Fruit fly (Drosophila melanogaster) whole organism, embryonic: ENCODE results near the gene CG12948.

Source experiments
- Awh ChIP-seq: fragments of 200-800 bp; sonication (Bioruptor generic); IDR thresholded peaks from 2 replicates; pipeline ENCODE4, ENCODE4 v1.3.6; 2022; ENCODE audit warnings: missing biosample characterization, missing genetic modification characterization
- CG10543 ChIP-seq: fragments of 200-800 bp; sonication (Bioruptor generic); optimal IDR thresholded peaks from 3 replicates; lab custom pipeline; 2017; ENCODE audit warnings: missing biosample characterization, mild to moderate bottlenecking, missing genetic modification characterization, moderate library complexity
- CG11398 ChIP-seq: fragments of 200-800 bp; sonication (Bioruptor generic); optimal IDR thresholded peaks from 2 replicates; lab custom pipeline; 2016; ENCODE audit warnings: missing biosample characterization, missing genetic modification characterization
- CG11723 ChIP-seq: fragments of 200-800 bp; sonication (Bioruptor generic); optimal IDR thresholded peaks from 2 replicates; lab custom pipeline; 2017; ENCODE audit warnings: missing biosample characterization, mild to moderate bottlenecking, missing genetic modification characterization
- CG12769 ChIP-seq: fragments of 200-800 bp; sonication (Bioruptor generic); optimal IDR thresholded peaks from 2 replicates; lab custom pipeline; 2019; ENCODE audit warnings: missing biosample characterization, mild to moderate bottlenecking, missing genetic modification characterization, moderate library complexity
- CG13624 ChIP-seq: fragments of 200-800 bp; sonication (Bioruptor generic); optimal IDR thresholded peaks from 2 replicates; lab custom pipeline; 2016; ENCODE audit warnings: missing biosample characterization, missing genetic modification characterization
- CG17359 ChIP-seq: fragments of 200-800 bp; sonication (Bioruptor generic); optimal IDR thresholded peaks from 3 replicates; lab custom pipeline; 2018; ENCODE audit warnings: missing biosample characterization, mild to moderate bottlenecking, missing genetic modification characterization, moderate library complexity
- CG1792 ChIP-seq: fragments of 200-800 bp; sonication (Bioruptor generic); optimal IDR thresholded peaks from 2 replicates; lab custom pipeline; 2016; ENCODE audit warnings: missing biosample characterization, missing genetic modification characterization
- CG18262 ChIP-seq: fragments of 200-800 bp; optimal IDR thresholded peaks from 3 replicates; lab custom pipeline; 2019; ENCODE audit warnings: missing biosample characterization, mild to moderate bottlenecking, missing genetic modification characterization, moderate library complexity
- CG32532 ChIP-seq: fragments of 200-800 bp; sonication (Bioruptor generic); IDR thresholded peaks from 2 replicates; pipeline ENCODE4 v1.3.6; 2022; ENCODE audit warnings: missing biosample characterization, missing genetic modification characterization
- CG34224 ChIP-seq: fragments of 200-800 bp; sonication (Bioruptor generic); IDR thresholded peaks from 3 replicates; pipeline ENCODE4 v1.3.6; 2022; ENCODE audit warnings: missing biosample characterization, missing genetic modification characterization; ENCODE audit not compliant: partially characterized antibody
- CG8924 ChIP-seq: fragments of 200-800 bp; optimal IDR thresholded peaks from 3 replicates; lab custom pipeline; 2019; ENCODE audit warnings: missing biosample characterization, mild to moderate bottlenecking, missing genetic modification characterization, moderate library complexity
- CG9932 ChIP-seq: fragments of 200-800 bp; sonication (Bioruptor generic); IDR thresholded peaks from 2 replicates; pipeline ENCODE4 v1.3.6; 2022; ENCODE audit warnings: missing biosample characterization, missing genetic modification characterization
- D ChIP-seq, 2 experiments: fragments of 200-800 bp in 1 of 2; fragments of >200 bp in 1 of 2; sonication (Bioruptor generic) in 1 of 2; optimal IDR thresholded peaks; 2 replicates in 1 of 2; 3 replicates in 1 of 2; lab custom pipeline; 2017; ENCODE audit warnings: mild to moderate bottlenecking in 1 of 2, missing biosample characterization in 1 of 2, missing genetic modification characterization in 1 of 2, missing genetic modification reagents in 1 of 2
- Dref ChIP-seq: fragments of 200-800 bp; sonication (Bioruptor generic); IDR thresholded peaks from 2 replicates; pipeline ENCODE4 v1.3.6; 2022; ENCODE audit warnings: missing biosample characterization, missing genetic modification characterization
- Med ChIP-seq: fragments of 200-800 bp; sonication (Bioruptor generic); peaks from one replicate; lab custom pipeline; 2016; ENCODE audit warnings: missing biosample characterization, missing genetic modification characterization, mild to moderate bottlenecking, inconsistent platforms, moderate library complexity
- Pdp1 ChIP-seq, 2 experiments: fragments of 200-800 bp; sonication (Bioruptor generic); optimal IDR thresholded peaks; 3 replicates each; lab custom pipeline; 2016; ENCODE audit warnings: missing biosample characterization in 2 of 2, missing genetic modification characterization in 2 of 2, mild to moderate bottlenecking in 1 of 2, moderate library complexity in 1 of 2
- Rfx ChIP-seq: fragments of 200-800 bp; sonication (Bioruptor generic); IDR thresholded peaks from 2 replicates; pipeline ENCODE4 v1.3.6; 2022; ENCODE audit warnings: missing biosample characterization, missing genetic modification characterization
- Rx ChIP-seq: fragments of 200-800 bp; sonication (Bioruptor generic); IDR thresholded peaks from 2 replicates; pipeline ENCODE4 v1.3.6; 2022; ENCODE audit warnings: missing biosample characterization, missing genetic modification characterization
- Spps ChIP-seq: fragments of 200-800 bp; sonication (Bioruptor generic); optimal IDR thresholded peaks from 2 replicates; lab custom pipeline; 2018; ENCODE audit warnings: missing biosample characterization, mild to moderate bottlenecking, missing genetic modification characterization
- Trl ChIP-seq, 3 experiments: fragments of >200 bp in 2 of 3; fragments of 200-800 bp in 1 of 3; sonication (Bioruptor generic) in 1 of 3; optimal IDR thresholded peaks; 2 replicates in 1 of 3; 3 replicates in 2 of 3; lab custom pipeline; 2016 to 2017; ENCODE audit warnings: missing biosample characterization in 1 of 3, missing genetic modification characterization in 1 of 3
- btn ChIP-seq: fragments of 200-800 bp; sonication (Bioruptor generic); optimal IDR thresholded peaks from 2 replicates; lab custom pipeline; 2016; ENCODE audit warnings: missing biosample characterization, missing genetic modification characterization
- chinmo ChIP-seq: fragments of 200-800 bp; sonication (Bioruptor generic); IDR thresholded peaks from 4 replicates; pipeline ENCODE4 v1.3.6; 2022; ENCODE audit warnings: missing biosample characterization, missing genetic modification characterization; ENCODE audit not compliant: partially characterized antibody
- ci ChIP-seq: fragments of 200-800 bp; sonication (Bioruptor generic); IDR thresholded peaks from 3 replicates; pipeline ENCODE4 v1.3.6; 2022; ENCODE audit warnings: missing biosample characterization, missing genetic modification characterization
- dimm ChIP-seq: fragments of 200-800 bp; sonication (Bioruptor generic); IDR thresholded peaks from 2 replicates; pipeline ENCODE4 v1.3.6; 2022; ENCODE audit warnings: missing biosample characterization, missing genetic modification characterization
- fd102C ChIP-seq: fragments of 200-800 bp; sonication (Bioruptor generic); optimal IDR thresholded peaks from 2 replicates; lab custom pipeline; 2018; ENCODE audit warnings: missing biosample characterization, mild to moderate bottlenecking, missing genetic modification characterization, moderate library complexity
- ftz-f1 ChIP-seq: fragments of 200-800 bp; sonication (Bioruptor generic); optimal IDR thresholded peaks from 2 replicates; lab custom pipeline; 2016; ENCODE audit warnings: missing biosample characterization, missing genetic modification characterization
- gsb ChIP-seq: fragments of 200-800 bp; sonication (Bioruptor generic); IDR thresholded peaks from 2 replicates; pipeline ENCODE4 v1.3.6; 2022; ENCODE audit warnings: missing biosample characterization, missing genetic modification characterization
- lab ChIP-seq: fragments of 200-800 bp; sonication (Bioruptor generic); optimal IDR thresholded peaks from 3 replicates; lab custom pipeline; 2017; ENCODE audit warnings: missing biosample characterization, missing genetic modification characterization, mild to moderate bottlenecking, moderate library complexity, missing genetic modification reagents
- nau ChIP-seq: fragments of 200-800 bp; sonication (Bioruptor generic); optimal IDR thresholded peaks from 3 replicates; lab custom pipeline; 2017; ENCODE audit warnings: missing biosample characterization, mild to moderate bottlenecking, missing genetic modification characterization, missing genetic modification reagents
- rib ChIP-seq: fragments of 200-800 bp; sonication (Bioruptor generic); IDR thresholded peaks from 2 replicates; pipeline ENCODE4 v1.3.6; 2022; ENCODE audit warnings: missing biosample characterization, missing genetic modification characterization
- ro ChIP-seq: fragments of 200-800 bp; sonication (Bioruptor generic); IDR thresholded peaks from 2 replicates; pipeline ENCODE4 v1.3.6; 2022; ENCODE audit warnings: missing biosample characterization, missing genetic modification characterization
- sd ChIP-seq: fragments of 200-800 bp; sonication (Bioruptor generic); optimal IDR thresholded peaks from 3 replicates; lab custom pipeline; 2018; ENCODE audit warnings: missing biosample characterization, mild to moderate bottlenecking, missing genetic modification characterization, moderate library complexity
- toy ChIP-seq: fragments of 200-800 bp; sonication (Bioruptor generic); IDR thresholded peaks from 2 replicates; pipeline ENCODE4 v1.3.6; 2022; ENCODE audit warnings: missing biosample characterization, missing genetic modification characterization
- z ChIP-seq: fragments of 200-800 bp; sonication (Bioruptor generic); IDR thresholded peaks from 3 replicates; pipeline ENCODE4 v1.3.6; 2022; ENCODE audit warnings: missing biosample characterization, missing genetic modification characterization

Gene CG12948

dm6 chr3R:9771519-9771972, 24.0 kb upstream of the CG12948 start, which contains the start of gene CG9471 (continued):
- peak; percentile 90 for TF ChIP-seq Awh (GFP tag; lab: Robert Waterston, UW)
- peak; percentile 74 for TF ChIP-seq ro (GFP tag; lab: Robert Waterston, UW)
- peak; percentile 83 for TF ChIP-seq CG1792 (GFP tag; lab: Kevin White, UChicago)
- TF ChIP-seq z (GFP tag; lab: Robert Waterston, UW): peak; percentile 32; the same call in 2 of the 3 replicates

dm6 chr3R:9770127-9770526, 22.6 kb upstream of the CG12948 start:
- TF ChIP-seq Trl (optimal IDR thresholded peaks at IDR 0.05; lab: Kevin White, UChicago) (peak in 1 of 2 experiments; percentile 56), Trl (GFP tag; optimal IDR thresholded peaks at IDR 0.05; lab: Kevin White, UChicago) (no peak), CG32532 (0 out of 2 replicates have a peak, but pooled peaks have one; percentile 24), CG8924 (no peak), CG10543 (GFP tag; lab: Kevin White, UChicago) (peak; percentile 72), Med (GFP tag; lab: Kevin White, UChicago) (peak; percentile 51), ftz-f1 (GFP tag; lab: Kevin White, UChicago) (peak; percentile 37), chinmo (peak; percentile 86; the same call in 3 of the 4 replicates), CG11723 (GFP tag; lab: Kevin White, UChicago) (no peak), CG34224 (GFP tag; lab: Robert Waterston, UW) (0 out of 3 replicates have a peak, but pooled peaks have one; percentile 26), D (optimal IDR thresholded peaks at IDR 0.05; lab: Kevin White, UChicago) (no peak), D (GFP tag; optimal IDR thresholded peaks at IDR 0.05; lab: Kevin White, UChicago) (no peak), CG11398 (no peak), dimm (GFP tag; lab: Robert Waterston, UW) (no peak), Spps (tag; lab: Kevin White, UChicago) (no peak), CG17359 (no peak), btn (GFP tag; lab: Kevin White, UChicago) (no peak), rib (GFP tag; lab: Robert Waterston, UW) (0 out of 2 replicates have a peak, but pooled peaks have one; percentile 33), fd102C (no peak), Rx (no peak), CG9932 (GFP tag; lab: Robert Waterston, UW) (no peak), CG12769 (peak; percentile 80), Rfx (GFP tag; lab: Robert Waterston, UW) (peak; percentile 27; the same call in 1 of the 2 replicates), CG13624 (peak; percentile 30), lab (GFP tag; lab: Kevin White, UChicago) (peak; percentile 7), sd (tag; lab: Kevin White, UChicago) (peak; percentile 98), Pdp1 (GFP tag; optimal IDR thresholded peaks at IDR 0.05; lab: Kevin White, UChicago) (peak in 1 of 2 experiments; percentile 97), nau (GFP tag; lab: Kevin White, UChicago) (peak; percentile 30)

- TF ChIP-seq CG18262 (tag; lab: Kevin White, UChicago) (no peak), CG9932 (GFP tag; lab: Robert Waterston, UW) (no peak), Dref (GFP tag; lab: Robert Waterston, UW) (0 out of 2 replicates have a peak, but pooled peaks have one; percentile 27), ci (GFP tag; lab: Robert Waterston, UW) (0 out of 3 replicates have a peak, but pooled peaks have one; percentile 7), gsb (GFP tag; lab: Robert Waterston, UW) (0 out of 2 replicates have a peak, but pooled peaks have one; percentile 26), Med (GFP tag; lab: Kevin White, UChicago) (peak; percentile 77), toy (GFP tag; lab: Robert Waterston, UW) (no peak)
Measured at dm6 chr3R:9768884-9769283, 21.3 kb upstream of the CG12948 start, which contains the start of gene MED6. Gene MED6 (minus strand): TSS chr3R:9768984.
